Fruit fly (Drosophila melanogaster): ENCODE data around the gene side.
A peak's percentile ranks its signal among the peaks of the same experiment; 100 is the strongest.

Gene side

DNA sequence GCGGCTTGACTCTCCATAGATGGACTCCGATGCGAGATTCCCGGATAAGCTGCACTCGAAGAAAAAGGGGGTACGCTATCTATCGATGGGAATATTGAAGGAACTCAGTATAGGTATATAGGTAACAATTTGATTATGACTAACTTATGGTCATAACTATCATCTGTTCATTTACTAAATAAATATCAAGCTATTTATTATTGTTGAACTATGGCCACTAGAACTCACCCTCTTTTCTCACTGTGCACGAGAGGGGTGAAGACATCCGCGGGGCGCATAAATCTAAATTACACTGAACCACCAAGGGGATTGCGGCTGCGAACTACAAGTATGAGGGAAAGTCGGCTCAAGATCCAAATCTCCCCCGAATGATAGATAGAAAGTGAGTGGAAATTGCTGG lies 3.3 kb upstream of the side start, which contains the start of gene CG44290 (continued):
- TF ChIP-seq peb (GFP tag; IDR thresholded peaks at IDR 0.05) (peak; percentile 46; the same call in 1 of the 2 replicates), sc (optimal IDR thresholded peaks at IDR 0.05) (no peak), sc (GFP tag; optimal IDR thresholded peaks at IDR 0.05) (peak; percentile 6), pfk (GFP tag; optimal IDR thresholded peaks at IDR 0.05) (no peak), Bteb2 (GFP tag; optimal IDR thresholded peaks at IDR 0.05) (no peak), otp (GFP tag; IDR thresholded peaks at IDR 0.05) (peak; percentile 66; the same call in 1 of the 3 replicates), CG1603 (tag; optimal IDR thresholded peaks at IDR 0.05) (peak; percentile 85), yki (optimal IDR thresholded peaks at IDR 0.05) (no peak), Side (GFP tag; optimal IDR thresholded peaks at IDR 0.05) (peak; percentile 41), CG11456 (GFP tag; IDR thresholded peaks at IDR 0.05) (no peak), CG5245 (GFP tag; optimal IDR thresholded peaks at IDR 0.05) (no peak), tap (tag; optimal IDR thresholded peaks at IDR 0.05) (peak; percentile 18), knrl (GFP tag; IDR thresholded peaks at IDR 0.05; ENCODE audit: partially characterized antibody) (no peak), az2 (GFP tag; optimal IDR thresholded peaks at IDR 0.05) (peak; percentile 20), dpn (GFP tag; optimal IDR thresholded peaks at IDR 0.05) (peak in 1 of 2 experiments; percentile 17), tx (GFP tag; optimal IDR thresholded peaks at IDR 0.05) (no peak), CHES-1-like (GFP tag; optimal IDR thresholded peaks at IDR 0.05) (no peak), lov (optimal IDR thresholded peaks at IDR 0.05) (no peak), lov (GFP tag; IDR thresholded peaks at IDR 0.05) (peak; percentile 76; the same call in 2 of the 3 replicates), Ets65A (GFP tag) (peak; percentile 78), ap (GFP tag; IDR thresholded peaks at IDR 0.05) (peak; percentile 40; the same call in 1 of the 2 replicates), crol (GFP tag; IDR thresholded peaks at IDR 0.05) (peak; percentile 31), CG6272 (GFP tag; IDR thresholded peaks at IDR 0.05) (no peak), CG2712 (tag; optimal IDR thresholded peaks at IDR 0.05) (peak; percentile 87), Pdp1 (GFP tag; optimal IDR thresholded peaks at IDR 0.05) (peak in 1 of 2 experiments; percentile 44), CG7786 (GFP tag; optimal IDR thresholded peaks at IDR 0.05) (no peak), CG4424 (GFP tag; optimal IDR thresholded peaks at IDR 0.05) (peak; percentile 65), hb (GFP tag; IDR thresholded peaks at IDR 0.05; ENCODE audit: partially characterized antibody) (no peak), Chrac-16 (GFP tag; optimal IDR thresholded peaks at IDR 0.05) (peak; percentile 40), Rx (GFP tag; IDR thresholded peaks at IDR 0.05) (no peak), CG3847 (GFP tag; IDR thresholded peaks at IDR 0.05) (no peak), chif (GFP tag; optimal IDR thresholded peaks at IDR 0.05) (peak in 1 of 2 experiments; percentile 53), CG12071 (GFP tag; optimal IDR thresholded peaks at IDR 0.05) (no peak), danr (GFP tag; IDR thresholded peaks at IDR 0.05) (peak; percentile 52; the same call in 1 of the 2 replicates), PHDP (tag; optimal IDR thresholded peaks at IDR 0.05) (no peak), esg (GFP tag; conservative IDR thresholded peaks at IDR 0.05) (peak; percentile 29; the same call in 1 of the 2 replicates), zf30C (GFP tag; optimal IDR thresholded peaks at IDR 0.05) (peak; percentile 84), CG4617 (GFP tag; optimal IDR thresholded peaks at IDR 0.05; ENCODE audit: borderline replicate concordance) (peak; percentile 13), CG33213 (GFP tag; optimal IDR thresholded peaks at IDR 0.05) (no peak), CG10267 (tag; optimal IDR thresholded peaks at IDR 0.05) (peak; percentile 69), sqz (GFP tag; optimal IDR thresholded peaks at IDR 0.05) (no peak), prd (optimal IDR thresholded peaks at IDR 0.05) (no peak), prd (GFP tag; IDR thresholded peaks at IDR 0.05) (peak; percentile 66; the same call in 2 of the 3 replicates), CG12219 (GFP tag; optimal IDR thresholded peaks at IDR 0.05) (peak; percentile 25), pros (GFP tag; optimal IDR thresholded peaks at IDR 0.05) (peak; percentile 95), Spps (tag; optimal IDR thresholded peaks at IDR 0.05) (peak; percentile 60), CG6791 (GFP tag; IDR thresholded peaks at IDR 0.05; ENCODE audit: partially characterized antibody) (no peak), CG1602 (GFP tag; optimal IDR thresholded peaks at IDR 0.05) (peak; percentile 10), Oli (tag; optimal IDR thresholded peaks at IDR 0.05) (peak; percentile 16), CG14710 (tag; optimal IDR thresholded peaks at IDR 0.05) (peak; percentile 58), CG42726 (GFP tag; IDR thresholded peaks at IDR 0.05; ENCODE audit: partially characterized antibody) (no peak), zen (tag; optimal IDR thresholded peaks at IDR 0.05) (no peak)
